Fruit fly (Drosophila melanogaster): ENCODE data around the gene CG8001.
A peak's percentile ranks its signal among the peaks of the same experiment; 100 is the strongest.

The CG8001 gene

DNA sequence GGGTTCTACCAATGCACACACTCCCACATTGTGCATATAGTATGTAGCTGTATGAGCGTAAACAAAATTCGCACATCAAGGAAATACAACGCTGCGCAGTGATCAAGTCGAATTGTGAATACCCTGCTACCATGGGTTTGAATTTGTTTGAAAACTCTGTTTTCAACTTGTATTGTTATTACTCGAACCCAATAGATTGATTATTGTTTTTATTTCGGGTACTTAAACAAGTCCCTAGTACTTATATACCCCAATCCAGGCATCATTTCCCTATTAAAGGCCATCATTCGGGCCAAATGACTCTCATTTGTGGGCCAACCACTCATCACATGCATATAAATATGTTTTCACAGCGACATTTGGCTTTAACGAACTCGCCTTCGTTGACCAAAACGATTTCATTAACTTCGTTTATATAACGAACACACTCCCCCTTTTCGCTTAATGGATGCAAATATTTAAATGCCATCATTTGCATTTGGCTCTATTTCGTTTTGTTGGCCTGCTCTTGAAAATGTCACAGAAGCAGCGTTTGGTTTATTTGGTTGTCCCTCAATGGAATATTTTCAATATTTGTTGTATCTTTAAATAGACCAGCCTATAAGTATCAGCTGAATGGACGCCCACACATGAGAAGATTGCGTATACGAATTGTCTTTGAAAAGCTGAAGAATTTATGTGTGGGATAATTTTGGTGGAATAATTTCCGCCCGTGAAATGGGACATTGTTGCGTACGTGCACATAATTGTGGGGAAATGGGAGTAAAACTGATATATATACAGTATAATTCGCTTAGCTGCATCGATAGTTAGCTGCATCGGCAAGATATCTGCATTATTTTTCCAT lies 15.6 kb upstream of the CG8001 start (continued):
- peak; percentile 19 for TF ChIP-seq salm (tag; optimal IDR thresholded peaks at IDR 0.05)
- no peak for TF ChIP-seq h (optimal IDR thresholded peaks at IDR 0.05)
- no peak for TF ChIP-seq CG3995 (GFP tag; optimal IDR thresholded peaks at IDR 0.05)
- TF ChIP-seq CG15696 (tag; optimal IDR thresholded peaks at IDR 0.05) = no peak
- peak; percentile 26 for TF ChIP-seq Meics (GFP tag; optimal IDR thresholded peaks at IDR 0.05)
- no peak for TF ChIP-seq psq (GFP tag; optimal IDR thresholded peaks at IDR 0.05)
- no peak; the same call in 1 of the 2 replicates for TF ChIP-seq MBD-R2 (GFP tag; IDR thresholded peaks at IDR 0.05)
- peak; percentile 13; the same call in 1 of the 2 replicates for TF ChIP-seq Ravus (GFP tag; IDR thresholded peaks at IDR 0.05)
- no peak for TF ChIP-seq CG12104 (GFP tag; optimal IDR thresholded peaks at IDR 0.05)
- TF ChIP-seq Tbp (GFP tag; optimal IDR thresholded peaks at IDR 0.05) = no peak
- no peak for TF ChIP-seq Jarid2 (GFP tag; optimal IDR thresholded peaks at IDR 0.05)
- TF ChIP-seq CG17186 (GFP tag; optimal IDR thresholded peaks at IDR 0.05) = no peak
- TF ChIP-seq ash1 (GFP tag; optimal IDR thresholded peaks at IDR 0.05) = no peak
- peak; percentile 73; the same call in 1 of the 2 replicates for TF ChIP-seq CG17328 (GFP tag; IDR thresholded peaks at IDR 0.05)
- TF ChIP-seq sim (GFP tag; IDR thresholded peaks at IDR 0.05) = no peak
- TF ChIP-seq croc (GFP tag; conservative IDR thresholded peaks at IDR 0.05) = no peak; the same call in 2 of the 3 replicates
- peak in 1 of 2 experiments; percentile 70 for TF ChIP-seq Eip74EF (GFP tag; optimal IDR thresholded peaks at IDR 0.05)
- TF ChIP-seq disco-r (GFP tag; optimal IDR thresholded peaks at IDR 0.05) = no peak
- TF ChIP-seq dati (GFP tag; IDR thresholded peaks at IDR 0.05) = no peak
- no peak for TF ChIP-seq pnt (GFP tag; optimal IDR thresholded peaks at IDR 0.05)
- TF ChIP-seq CG9797 (GFP tag; optimal IDR thresholded peaks at IDR 0.05) = no peak
- peak; percentile 84 for TF ChIP-seq lmd (GFP tag; IDR thresholded peaks at IDR 0.05)
- TF ChIP-seq ci (GFP tag; IDR thresholded peaks at IDR 0.05) = peak; percentile 88
- TF ChIP-seq B-H1 (GFP tag; IDR thresholded peaks at IDR 0.05) = peak; percentile 81
- TF ChIP-seq zfh1 (GFP tag; IDR thresholded peaks at IDR 0.05) = peak; percentile 62; the same call in 2 of the 3 replicates
- no peak for TF ChIP-seq CG10147 (GFP tag; optimal IDR thresholded peaks at IDR 0.05)
- no peak for TF ChIP-seq CG31388 (GFP tag; optimal IDR thresholded peaks at IDR 0.05)
- TF ChIP-seq z (GFP tag; IDR thresholded peaks at IDR 0.05) = no peak
- TF ChIP-seq nom (GFP tag; optimal IDR thresholded peaks at IDR 0.05) = no peak
- peak; percentile 45 for TF ChIP-seq HmgZ (tag; optimal IDR thresholded peaks at IDR 0.05)
- no peak for TF ChIP-seq pfk (GFP tag; optimal IDR thresholded peaks at IDR 0.05)
- TF ChIP-seq Adf1 (GFP tag; IDR thresholded peaks at IDR 0.05) = no peak
- no peak for TF ChIP-seq tin (GFP tag; optimal IDR thresholded peaks at IDR 0.05)
- TF ChIP-seq MESR4 (GFP tag; optimal IDR thresholded peaks at IDR 0.05) = no peak
- TF ChIP-seq CG10321 (GFP tag; IDR thresholded peaks at IDR 0.05) = peak; percentile 34; the same call in 1 of the 2 replicates
- TF ChIP-seq Nf-YB (GFP tag; optimal IDR thresholded peaks at IDR 0.05) = no peak
- TF ChIP-seq danr (GFP tag; IDR thresholded peaks at IDR 0.05) = 0 out of 2 replicates have a peak, but pooled peaks have one; percentile 29
- no peak for TF ChIP-seq CG14860 (GFP tag; IDR thresholded peaks at IDR 0.05; ENCODE audit: partially characterized antibody)
- no peak for TF ChIP-seq CG18011 (GFP tag; optimal IDR thresholded peaks at IDR 0.05)
- no peak for TF ChIP-seq Dp (GFP tag; optimal IDR thresholded peaks at IDR 0.05)
- no peak for TF ChIP-seq CG1024 (GFP tag; IDR thresholded peaks at IDR 0.05)
- no peak for TF ChIP-seq CG10979 (tag; optimal IDR thresholded peaks at IDR 0.05)
- no peak for TF ChIP-seq CG4282 (GFP tag; optimal IDR thresholded peaks at IDR 0.05)
- peak; percentile 89 for TF ChIP-seq Ptx1 (GFP tag; IDR thresholded peaks at IDR 0.05)
- no peak for TF ChIP-seq cg (GFP tag; optimal IDR thresholded peaks at IDR 0.05)
- TF ChIP-seq CG15601 (tag; optimal IDR thresholded peaks at IDR 0.05) = no peak
- no peak for TF ChIP-seq CG12236 (GFP tag; optimal IDR thresholded peaks at IDR 0.05)
- TF ChIP-seq dimm (GFP tag; IDR thresholded peaks at IDR 0.05) = peak; percentile 62; the same call in 1 of the 2 replicates
- TF ChIP-seq CG1647 (GFP tag; optimal IDR thresholded peaks at IDR 0.05) = no peak
- TF ChIP-seq gsb (GFP tag; IDR thresholded peaks at IDR 0.05) = peak; percentile 56
